Fruit fly (Drosophila melanogaster): ENCODE results near the gene FarO.

The FarO gene

dm6 chrX:2172420-2172827 lies 31.2 kb downstream of the FarO start, which contains the start of gene ND-B14.5A:
ND-B14.5A (plus strand) TSS chrX:2172526.
- TF ChIP-seq CG13287 (GFP tag; IDR thresholded peaks at IDR 0.05; ENCODE audit: partially characterized antibody) (peak; percentile 97), CG17359 (tag; optimal IDR thresholded peaks at IDR 0.05) (no peak), bbx (GFP tag; IDR thresholded peaks at IDR 0.05; ENCODE audit: partially characterized antibody) (peak; percentile 97), zen2 (GFP tag; IDR thresholded peaks at IDR 0.05; ENCODE audit: partially characterized antibody) (peak; percentile 94), CG13894 (tag; optimal IDR thresholded peaks at IDR 0.05) (no peak), salm (tag; optimal IDR thresholded peaks at IDR 0.05) (no peak), CG17186 (GFP tag; optimal IDR thresholded peaks at IDR 0.05) (peak; percentile 9), CG2116 (GFP tag; optimal IDR thresholded peaks at IDR 0.05) (peak; percentile 96), p53 (GFP tag; optimal IDR thresholded peaks at IDR 0.05) (no peak), MBD-R2 (GFP tag; IDR thresholded peaks at IDR 0.05) (peak; percentile 55), ham (GFP tag; IDR thresholded peaks at IDR 0.05) (no peak), CG12236 (GFP tag; optimal IDR thresholded peaks at IDR 0.05) (no peak), CG16813 (GFP tag; IDR thresholded peaks at IDR 0.05; ENCODE audit: partially characterized antibody) (peak; percentile 93), al (GFP tag; IDR thresholded peaks at IDR 0.05) (no peak), CG4617 (GFP tag; optimal IDR thresholded peaks at IDR 0.05; ENCODE audit: borderline replicate concordance) (peak; percentile 61), CG17829 (tag; optimal IDR thresholded peaks at IDR 0.05) (peak; percentile 18), caup (GFP tag; optimal IDR thresholded peaks at IDR 0.05; ENCODE audit: severe bottlenecking) (no peak), knrl (GFP tag; IDR thresholded peaks at IDR 0.05; ENCODE audit: partially characterized antibody) (peak; percentile 80), HLH54F (GFP tag; optimal IDR thresholded peaks at IDR 0.05) (peak; percentile 2), Mes4 (GFP tag; optimal IDR thresholded peaks at IDR 0.05) (no peak), CG2875 (GFP tag; optimal IDR thresholded peaks at IDR 0.05) (no peak), CG14710 (tag; optimal IDR thresholded peaks at IDR 0.05) (peak; percentile 43), ssp (GFP tag; IDR thresholded peaks at IDR 0.05) (no peak), Awh (GFP tag; IDR thresholded peaks at IDR 0.05) (no peak), Dbx (GFP tag; IDR thresholded peaks at IDR 0.05) (no peak), nom (GFP tag; optimal IDR thresholded peaks at IDR 0.05) (peak; percentile 35), inv (GFP tag; IDR thresholded peaks at IDR 0.05; ENCODE audit: partially characterized antibody) (peak; percentile 86), klu (GFP tag; IDR thresholded peaks at IDR 0.05) (no peak), usp (GFP tag; optimal IDR thresholded peaks at IDR 0.05) (no peak), fru (optimal IDR thresholded peaks at IDR 0.05) (no peak), CG17385 (GFP tag; optimal IDR thresholded peaks at IDR 0.05) (no peak), CG11723 (GFP tag; optimal IDR thresholded peaks at IDR 0.05) (no peak), Pdp1 (GFP tag; optimal IDR thresholded peaks at IDR 0.05) (peak in 1 of 2 experiments; percentile 92), Sry-δ (GFP tag; optimal IDR thresholded peaks at IDR 0.05) (peak; percentile 77), CG10267 (tag; optimal IDR thresholded peaks at IDR 0.05) (peak; percentile 14), hth (optimal IDR thresholded peaks at IDR 0.05) (no peak), vnd (GFP tag; IDR thresholded peaks at IDR 0.05; ENCODE audit: partially characterized antibody) (peak; percentile 92), Atf-2 (GFP tag; optimal IDR thresholded peaks at IDR 0.05) (no peak), run (tag; optimal IDR thresholded peaks at IDR 0.05) (no peak), CG15514 (GFP tag; optimal IDR thresholded peaks at IDR 0.05) (peak; percentile 72), NfI (GFP tag; optimal IDR thresholded peaks at IDR 0.05) (no peak), amos (GFP tag; IDR thresholded peaks at IDR 0.05; ENCODE audit: partially characterized antibody) (peak; percentile 93), Fer1 (GFP tag; optimal IDR thresholded peaks at IDR 0.05) (peak; percentile 4), Rfx (GFP tag; IDR thresholded peaks at IDR 0.05) (peak; percentile 48; the same call in 1 of the 2 replicates), CG14860 (GFP tag; IDR thresholded peaks at IDR 0.05; ENCODE audit: partially characterized antibody) (peak; percentile 97), Sry-β (GFP tag; optimal IDR thresholded peaks at IDR 0.05) (no peak), Doc3 (GFP tag; IDR thresholded peaks at IDR 0.05; ENCODE audit: partially characterized antibody) (peak; percentile 85), CG12391 (tag; optimal IDR thresholded peaks at IDR 0.05) (peak; percentile 0), stc (GFP tag; IDR thresholded peaks at IDR 0.05) (no peak), Lim3 (GFP tag; IDR thresholded peaks at IDR 0.05) (no peak)
